Worm (Caenorhabditis elegans) whole organism, L4 larva: ENCODE results near the gene gtf-2E2.

Experiments used
- D1046.2 ChIP-seq: fragments of 200-800 bp; sonication (Bioruptor generic); IDR thresholded peaks from 2 replicates; pipeline ENCODE4 v1.3.6; 2022; ENCODE audit warnings: missing genetic modification characterization, missing compliant biosample characterization
- F37D6.2 ChIP-seq: sonication (generic microtip); optimal IDR thresholded peaks from 2 replicates; lab custom pipeline; 2016; ENCODE audit warnings: mild to moderate bottlenecking, missing genetic modification characterization, missing compliant biosample characterization
- R02D3.7 ChIP-seq: fragments of 150-350 bp; sonication (generic microtip); optimal IDR thresholded peaks from 3 replicates; lab custom pipeline; 2014; ENCODE audit warnings: missing biosample characterization, missing genetic modification characterization
- Y48G9A.11 ChIP-seq: fragments of 200-800 bp; sonication (Bioruptor generic); IDR thresholded peaks from 2 replicates; pipeline ENCODE4 v1.3.6; 2022; ENCODE audit warnings: missing genetic modification reagents, missing genetic modification characterization, missing compliant biosample characterization
- aha-1 ChIP-seq: fragments of 150-350 bp; peaks from one replicate; lab custom pipeline; 2014; ENCODE audit warnings: missing biosample characterization, missing genetic modification characterization
- attf-4 ChIP-seq: sonication (generic microtip); optimal IDR thresholded peaks from 3 replicates; lab custom pipeline; 2017; ENCODE audit warnings: missing biosample characterization, missing genetic modification characterization
- daf-12 ChIP-seq: fragments of 150-350 bp; optimal IDR thresholded peaks from 2 replicates; lab custom pipeline; 2014; ENCODE audit warnings: missing biosample characterization, missing genetic modification reagents, missing genetic modification characterization
- daf-16 ChIP-seq, 3 experiments: sonication (generic microtip); optimal IDR thresholded peaks; 2 replicates each; lab custom pipeline; 2016 to 2017; ENCODE audit warnings: missing genetic modification characterization in 3 of 3, missing genetic modification reagents in 3 of 3, mild to moderate bottlenecking in 2 of 3, missing compliant biosample characterization in 2 of 3, missing biosample characterization in 1 of 3, moderate library complexity in 1 of 3
- dmd-6 ChIP-seq: fragments of 200-800 bp; sonication (Bioruptor generic); IDR thresholded peaks from 2 replicates; pipeline ENCODE4 v1.3.6; 2022; ENCODE audit warnings: missing genetic modification reagents, missing genetic modification characterization, missing compliant biosample characterization
- dmd-8 ChIP-seq: fragments of 200-800 bp; sonication (Bioruptor generic); IDR thresholded peaks from 2 replicates; pipeline ENCODE4 v1.3.6; 2022; ENCODE audit warnings: missing genetic modification characterization, missing compliant biosample characterization
- dmd-9 ChIP-seq: fragments of 200-800 bp; sonication (Bioruptor generic); IDR thresholded peaks from 2 replicates; pipeline ENCODE4 v1.3.6; 2022; ENCODE audit warnings: missing genetic modification reagents, missing genetic modification characterization, missing compliant biosample characterization
- dpl-1 ChIP-seq: fragments of 150-350 bp; optimal IDR thresholded peaks from 2 replicates; lab custom pipeline; 2014; ENCODE audit warnings: missing biosample characterization, missing genetic modification reagents, missing genetic modification characterization
- dve-1 ChIP-seq: sonication (generic microtip); optimal IDR thresholded peaks from 2 replicates; lab custom pipeline; 2017; ENCODE audit warnings: antibody characterized with exemption, mild to moderate bottlenecking, missing genetic modification characterization, missing compliant biosample characterization; ENCODE audit not compliant: insufficient read depth
- hlh-11 ChIP-seq: fragments of 200-800 bp; sonication (Bioruptor generic); optimal IDR thresholded peaks from 2 replicates; lab custom pipeline; 2018; ENCODE audit warnings: mild to moderate bottlenecking, missing genetic modification characterization, missing compliant biosample characterization
- hmg-1.1 ChIP-seq: fragments of 200-800 bp; sonication (Bioruptor generic); IDR thresholded peaks from 2 replicates; pipeline ENCODE4 v1.3.6; 2022; ENCODE audit warnings: missing genetic modification reagents, missing genetic modification characterization, missing compliant biosample characterization
- lin-13 ChIP-seq: fragments of 150-350 bp; optimal IDR thresholded peaks from 2 replicates; lab custom pipeline; 2014; ENCODE audit warnings: missing biosample characterization, missing genetic modification reagents, missing genetic modification characterization
- lin-15B ChIP-seq: fragments of 150-350 bp; sonication (generic microtip); optimal IDR thresholded peaks from 3 replicates; lab custom pipeline; 2014; ENCODE audit warnings: missing biosample characterization, missing genetic modification characterization
- mep-1 ChIP-seq: fragments of 150-350 bp; sonication (generic microtip); optimal IDR thresholded peaks from 3 replicates; lab custom pipeline; 2014; ENCODE audit warnings: missing biosample characterization, missing genetic modification characterization
- mes-2 ChIP-seq: sonication (generic microtip); optimal IDR thresholded peaks from 2 replicates; lab custom pipeline; 2016; ENCODE audit warnings: missing genotype, mild to moderate bottlenecking, missing genetic modification characterization, missing compliant biosample characterization; ENCODE audit not compliant: poor library complexity, severe bottlenecking
- nhr-10 ChIP-seq: fragments of 150-350 bp; optimal IDR thresholded peaks from 2 replicates; lab custom pipeline; 2014; ENCODE audit warnings: missing biosample characterization, missing genetic modification characterization
- nhr-111 ChIP-seq: fragments of 200-800 bp; sonication (Bioruptor generic); optimal IDR thresholded peaks from 2 replicates; lab custom pipeline; 2018; ENCODE audit warnings: mild to moderate bottlenecking, missing genetic modification characterization, missing compliant biosample characterization
- nhr-28 ChIP-seq: fragments of 150-350 bp; optimal IDR thresholded peaks from 2 replicates; lab custom pipeline; 2014; ENCODE audit warnings: missing biosample characterization, missing genetic modification characterization
- nhr-48 ChIP-seq: sonication (generic microtip); optimal IDR thresholded peaks from 2 replicates; lab custom pipeline; 2016; ENCODE audit warnings: mild to moderate bottlenecking, missing genetic modification characterization, missing compliant biosample characterization
- pqm-1 ChIP-seq: sonication (generic microtip); optimal IDR thresholded peaks from 2 replicates; lab custom pipeline; 2017; ENCODE audit warnings: missing biosample characterization, missing genetic modification characterization
- spr-1 ChIP-seq: sonication (generic microtip); optimal IDR thresholded peaks from 2 replicates; lab custom pipeline; 2016; ENCODE audit warnings: mild to moderate bottlenecking, missing genetic modification characterization, missing compliant biosample characterization
- unc-130 ChIP-seq: sonication (generic microtip); optimal IDR thresholded peaks from 2 replicates; lab custom pipeline; 2016; ENCODE audit warnings: missing genetic modification reagents, missing genetic modification characterization, missing compliant biosample characterization
- unc-62 ChIP-seq, 3 experiments: fragments of 150-350 bp in 1 of 3; sonication (generic microtip); optimal IDR thresholded peaks in 2 of 3; peaks in 1 of 3; 1 replicate in 1 of 3; 2 replicates in 2 of 3; lab custom pipeline; 2014 to 2017; ENCODE audit warnings: missing biosample characterization in 3 of 3, missing genetic modification characterization in 3 of 3, missing genetic modification reagents in 3 of 3, missing genotype in 1 of 3
- vab-7 ChIP-seq: fragments of 200-800 bp; sonication (Bioruptor generic); IDR thresholded peaks from 2 replicates; pipeline ENCODE4 v1.3.6; 2022; ENCODE audit warnings: missing genetic modification reagents, missing genetic modification characterization, missing compliant biosample characterization
- zip-2 ChIP-seq: fragments of 150-350 bp; optimal IDR thresholded peaks from 2 replicates; lab custom pipeline; 2014; ENCODE audit warnings: missing biosample characterization, missing genetic modification characterization

The gtf-2E2 gene

ce11 chrII:11572944-11573343 is 30.6 kb upstream of the gtf-2E2 start, which contains the start of gene F54D5.2:
F54D5.2 (plus strand) TSS chrII:11573180.
- TF ChIP-seq lin-15B, result no peak
- TF ChIP-seq aha-1 (tag; lab: Kevin White, UChicago), result peak; percentile 72

ce11 chrII:11571260-11571854 is 29.1 kb upstream of the gtf-2E2 start, which contains the start of gene F54D5.3:
F54D5.3 (plus strand) TSS chrII:11571805.
- TF ChIP-seq unc-62 (GFP tag; optimal IDR thresholded peaks at IDR 0.05 in 1 of 2; lab: Kevin White, UChicago) (peak in 1 of 2 experiments; percentile 66), unc-62 (tag; optimal IDR thresholded peaks at IDR 0.05; lab: Kevin White, UChicago) (no peak), hmg-1.1 (no peak), daf-16 (GFP tag; optimal IDR thresholded peaks at IDR 0.05; lab: Kevin White, UChicago) (no peak), daf-16 (tag; optimal IDR thresholded peaks at IDR 0.05; lab: Kevin White, UChicago) (peak; percentile 33), pqm-1 (tag; lab: Kevin White, UChicago) (peak; percentile 91), dmd-6 (GFP tag; lab: Robert Waterston, UW) (peak; percentile 28; the same call in 1 of the 2 replicates), dve-1 (tag; lab: Kevin White, UChicago) (peak; percentile 31), dmd-8 (GFP tag; lab: Robert Waterston, UW) (no peak), nhr-28 (tag; lab: Kevin White, UChicago) (peak; percentile 54), hlh-11 (peak; percentile 47)

DNA sequence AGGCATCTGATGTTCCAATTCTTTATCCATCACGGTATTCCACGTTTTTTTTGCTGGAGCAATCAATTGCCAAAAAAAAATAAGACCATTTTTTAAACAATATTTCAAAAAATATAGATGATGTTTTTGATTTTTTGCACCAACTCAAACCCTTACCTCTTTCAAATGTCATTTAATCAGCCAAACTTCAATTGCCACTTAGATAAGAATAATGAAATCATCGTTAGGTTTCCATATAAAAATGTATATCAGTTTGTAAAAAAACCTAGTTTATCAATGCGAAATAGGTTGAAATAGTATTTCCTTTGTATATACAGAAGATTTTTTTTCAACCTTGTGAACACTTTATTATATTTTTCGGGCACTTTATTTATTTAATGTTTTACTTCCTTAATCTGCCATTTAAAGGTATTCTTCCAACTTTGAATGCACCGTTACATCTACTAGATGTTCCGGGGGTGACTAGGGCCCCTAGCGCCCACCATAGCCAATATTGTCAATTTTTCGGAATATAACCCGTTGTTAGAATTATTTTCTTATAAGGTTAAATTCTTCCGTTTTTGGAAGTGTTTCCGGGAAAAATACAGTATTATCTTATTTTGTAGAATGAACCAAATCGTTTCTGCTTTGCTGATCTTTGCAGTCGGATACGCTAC is 27.0 kb upstream of the gtf-2E2 start, which contains the start of the genes F54D5.23 and F54D5.4:
Gene F54D5.23, minus strand, starts transcription at position 75 of the 656 bp plus-strand sequence.
Gene F54D5.4, plus strand, starts transcription at position 606 of the 656 bp plus-strand sequence.
- TF ChIP-seq spr-1 (no peak), vab-7 (GFP tag; lab: Robert Waterston, UW) (no peak), pqm-1 (tag; lab: Kevin White, UChicago) (peak; percentile 73), mes-2 (tag; lab: Kevin White, UChicago) (no peak)

DNA sequence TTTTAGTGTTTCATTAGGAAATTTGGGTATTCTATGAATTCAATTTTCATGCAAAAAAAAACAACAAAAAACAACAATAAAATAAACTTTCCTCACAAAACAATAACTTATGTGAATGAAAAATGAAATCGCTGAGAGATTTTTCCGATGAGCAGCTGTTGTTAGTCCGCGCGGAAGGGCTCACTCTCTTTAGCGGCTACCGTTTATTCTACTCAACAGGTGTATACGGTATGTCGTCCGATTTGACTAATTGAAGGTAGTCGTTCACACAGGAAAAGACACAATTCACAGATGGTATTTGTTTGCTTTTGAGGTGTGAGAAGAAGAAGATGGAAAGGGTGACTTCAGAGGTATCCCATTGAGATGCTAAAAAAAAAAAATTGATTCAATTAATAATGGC is 26.4 kb upstream of the gtf-2E2 start:
- TF ChIP-seq dmd-9 (GFP tag; lab: Robert Waterston, UW) (no peak), R02D3.7 (tag; lab: Kevin White, UChicago) (no peak), lin-15B (no peak), dmd-8 (GFP tag; lab: Robert Waterston, UW) (no peak), attf-4 (no peak), unc-130 (GFP tag; lab: Kevin White, UChicago) (no peak), Y48G9A.11 (GFP tag; lab: Robert Waterston, UW) (no peak), nhr-111 (GFP tag; lab: Kevin White, UChicago) (no peak), F37D6.2 (tag; lab: Kevin White, UChicago) (no peak), mes-2 (tag; lab: Kevin White, UChicago) (no peak), daf-12 (tag; lab: Kevin White, UChicago) (no peak), D1046.2 (GFP tag; lab: Robert Waterston, UW) (no peak), dpl-1 (GFP tag; lab: Kevin White, UChicago) (no peak), lin-13 (GFP tag; lab: Kevin White, UChicago) (no peak), nhr-48 (tag; lab: Kevin White, UChicago) (no peak), nhr-10 (tag; lab: Kevin White, UChicago) (no peak), mep-1 (tag; lab: Kevin White, UChicago) (no peak), zip-2 (tag; lab: Kevin White, UChicago) (no peak)
